Fruit fly (Drosophila melanogaster): ENCODE results near the gene Srp14.
A peak's percentile ranks its signal among the peaks of the same experiment; 100 is the strongest.

Srp14 gene

dm6 chr3R:20579816-20580215, at the start of gene Srp14, which contains the start of gene EloB:
Srp14 (plus strand) TSS chr3R:20580115.
EloB (minus strand) TSS chr3R:20579850.
- no peak for TF ChIP-seq CG8478 (optimal IDR thresholded peaks at IDR 0.05)
- no peak for TF ChIP-seq CTCF (optimal IDR thresholded peaks at IDR 0.05)

dm6 chr3R:20534575-20534974, 45.3 kb upstream of the Srp14 start, which contains the start of the genes MtnE and MtnD:
MtnE (minus strand) TSS chr3R:20534704.
MtnD (plus strand) TSS chr3R:20534962.
- TF ChIP-seq CG8478 (optimal IDR thresholded peaks at IDR 0.05), result no peak
- no peak for TF ChIP-seq CTCF (optimal IDR thresholded peaks at IDR 0.05)

- TF ChIP-seq CTCF (optimal IDR thresholded peaks at IDR 0.05) (no peak), CG8478 (optimal IDR thresholded peaks at IDR 0.05) (no peak)
These were observed 37.4 kb upstream of the Srp14 start for dm6 chr3R:20542283-20543144.

dm6 chr3R:20543220-20543619, 36.7 kb upstream of the Srp14 start:
- TF ChIP-seq CG8478 (optimal IDR thresholded peaks at IDR 0.05) (no peak), CTCF (optimal IDR thresholded peaks at IDR 0.05) (no peak)

- TF ChIP-seq CTCF (optimal IDR thresholded peaks at IDR 0.05) (no peak), CG8478 (optimal IDR thresholded peaks at IDR 0.05) (no peak)
These were observed 36.2 kb upstream of the Srp14 start for dm6 chr3R:20543719-20544118.

dm6 chr3R:20544952-20545351, 35.0 kb upstream of the Srp14 start:
- TF ChIP-seq CTCF (optimal IDR thresholded peaks at IDR 0.05) (no peak), CG8478 (optimal IDR thresholded peaks at IDR 0.05) (no peak)

- TF ChIP-seq CTCF (optimal IDR thresholded peaks at IDR 0.05), result no peak
These were observed 34.2 kb upstream of the Srp14 start for dm6 chr3R:20545678-20546077.

- TF ChIP-seq CG8478 (optimal IDR thresholded peaks at IDR 0.05), result no peak
- TF ChIP-seq CTCF (optimal IDR thresholded peaks at IDR 0.05), result no peak
These were observed 33.0 kb upstream of the Srp14 start for dm6 chr3R:20546662-20547620.

dm6 chr3R:20547758-20548157, 32.2 kb upstream of the Srp14 start:
- no peak for TF ChIP-seq CG8478 (optimal IDR thresholded peaks at IDR 0.05)
- no peak for TF ChIP-seq CTCF (optimal IDR thresholded peaks at IDR 0.05)

dm6 chr3R:20548255-20548654, 31.7 kb upstream of the Srp14 start:
- TF ChIP-seq CTCF (optimal IDR thresholded peaks at IDR 0.05), result no peak

dm6 chr3R:20549017-20549854, 30.7 kb upstream of the Srp14 start:
- TF ChIP-seq CG8478 (optimal IDR thresholded peaks at IDR 0.05), result no peak
- no peak for TF ChIP-seq CTCF (optimal IDR thresholded peaks at IDR 0.05)

- TF ChIP-seq CG8478 (optimal IDR thresholded peaks at IDR 0.05) (no peak), CTCF (optimal IDR thresholded peaks at IDR 0.05) (no peak)
These were observed 29.9 kb upstream of the Srp14 start for dm6 chr3R:20549855-20550603.

- no peak for TF ChIP-seq CG8478 (optimal IDR thresholded peaks at IDR 0.05)
- peak in 1 of 2 experiments; percentile 19 for TF ChIP-seq CTCF (optimal IDR thresholded peaks at IDR 0.05)
These were observed 29.1 kb upstream of the Srp14 start for dm6 chr3R:20550632-20551486.

Data from S2 (cell line).